Fruit fly (Drosophila melanogaster) whole organism, embryonic: Measurements from ENCODE around the gene GstD7.

Experiments used
- ATbp ChIP-seq: fragments of 200-800 bp; sonication (Bioruptor generic); optimal IDR thresholded peaks from 2 replicates; lab custom pipeline; 2017; ENCODE audit warnings: missing biosample characterization, mild to moderate bottlenecking, missing genetic modification characterization, missing genetic modification reagents
- CG10274 ChIP-seq: fragments of 200-800 bp; sonication (Bioruptor generic); optimal IDR thresholded peaks from 3 replicates; lab custom pipeline; 2017; ENCODE audit warnings: missing biosample characterization, mild to moderate bottlenecking, missing genetic modification characterization
- CG10366 ChIP-seq: fragments of 200-800 bp; sonication (Bioruptor generic); IDR thresholded peaks from 2 replicates; pipeline ENCODE4 v1.3.6; 2022; ENCODE audit warnings: missing biosample characterization, missing genetic modification characterization
- CG10654 ChIP-seq: fragments of 200-800 bp; sonication (Bioruptor generic); optimal IDR thresholded peaks from 2 replicates; lab custom pipeline; 2016; ENCODE audit warnings: missing biosample characterization, missing genetic modification characterization
- CG11695 ChIP-seq: fragments of 200-800 bp; sonication (Bioruptor generic); IDR thresholded peaks from 3 replicates; pipeline ENCODE4 v1.3.6; 2022; ENCODE audit warnings: missing biosample characterization, missing genetic modification characterization
- CG12071 ChIP-seq: fragments of 200-800 bp; sonication (Bioruptor generic); optimal IDR thresholded peaks from 3 replicates; lab custom pipeline; 2018; ENCODE audit warnings: missing biosample characterization, mild to moderate bottlenecking, missing genetic modification characterization
- CG12219 ChIP-seq: fragments of 200-800 bp; sonication (Bioruptor generic); optimal IDR thresholded peaks from 3 replicates; lab custom pipeline; 2018; ENCODE audit warnings: missing biosample characterization, mild to moderate bottlenecking, missing genetic modification characterization
- CG15011 ChIP-seq: fragments of 200-800 bp; sonication (Bioruptor generic); optimal IDR thresholded peaks from 3 replicates; lab custom pipeline; 2018; ENCODE audit warnings: missing biosample characterization, mild to moderate bottlenecking, missing genetic modification characterization
- CG15073 ChIP-seq: fragments of 200-800 bp; sonication (Bioruptor generic); optimal IDR thresholded peaks from 2 replicates; lab custom pipeline; 2016; ENCODE audit warnings: missing biosample characterization, missing genetic modification characterization
- CG15601 ChIP-seq: fragments of 200-800 bp; sonication (Bioruptor generic); optimal IDR thresholded peaks from 3 replicates; lab custom pipeline; 2019; ENCODE audit warnings: missing biosample characterization, mild to moderate bottlenecking, missing genetic modification characterization, moderate library complexity
- CG18599 ChIP-seq: fragments of 200-800 bp; sonication (Bioruptor generic); optimal IDR thresholded peaks from 3 replicates; lab custom pipeline; 2017; ENCODE audit warnings: missing biosample characterization, missing genetic modification characterization, mild to moderate bottlenecking, moderate library complexity, missing genetic modification reagents
- CG2116 ChIP-seq: fragments of 200-800 bp; sonication (Bioruptor generic); optimal IDR thresholded peaks from 3 replicates; lab custom pipeline; 2018; ENCODE audit warnings: missing biosample characterization, mild to moderate bottlenecking, missing genetic modification characterization
- CG2129 ChIP-seq: fragments of 200-800 bp; sonication (Bioruptor generic); IDR thresholded peaks from 2 replicates; pipeline ENCODE4 v1.3.6; 2022; ENCODE audit warnings: missing biosample characterization, missing genetic modification characterization; ENCODE audit not compliant: partially characterized antibody
- CG2202 ChIP-seq: fragments of 200-800 bp; sonication (Bioruptor generic); optimal IDR thresholded peaks from 2 replicates; lab custom pipeline; 2018; ENCODE audit warnings: missing biosample characterization, mild to moderate bottlenecking, missing genetic modification characterization
- CG2712 ChIP-seq: fragments of 200-800 bp; optimal IDR thresholded peaks from 3 replicates; lab custom pipeline; 2019; ENCODE audit warnings: missing biosample characterization, mild to moderate bottlenecking, missing genetic modification characterization, moderate library complexity
- CG2889 ChIP-seq: fragments of 200-800 bp; sonication (Bioruptor generic); IDR thresholded peaks from 3 replicates; pipeline ENCODE4 v1.3.6; 2022; ENCODE audit warnings: missing biosample characterization, missing genetic modification characterization
- CG3407 ChIP-seq: fragments of 200-800 bp; sonication (Bioruptor generic); optimal IDR thresholded peaks from 2 replicates; lab custom pipeline; 2018; ENCODE audit warnings: missing biosample characterization, mild to moderate bottlenecking, missing genetic modification characterization
- CG4360 ChIP-seq: fragments of 200-800 bp; sonication (Bioruptor generic); IDR thresholded peaks from 2 replicates; pipeline ENCODE4 v1.3.6; 2022; ENCODE audit warnings: missing biosample characterization, missing genetic modification characterization
- CG4617 ChIP-seq: fragments of 200-800 bp; sonication (Bioruptor generic); optimal IDR thresholded peaks from 3 replicates; lab custom pipeline; 2016; ENCODE audit warnings: missing biosample characterization, missing genetic modification characterization, borderline replicate concordance
- CG4820 ChIP-seq: fragments of 200-800 bp; sonication (Bioruptor generic); optimal IDR thresholded peaks from 3 replicates; lab custom pipeline; 2016; ENCODE audit warnings: missing biosample characterization, missing genetic modification characterization
- CG6689 ChIP-seq: fragments of 200-800 bp; sonication (Bioruptor generic); IDR thresholded peaks from 2 replicates; pipeline ENCODE4 v1.3.6; 2022; ENCODE audit warnings: missing biosample characterization, missing genetic modification characterization
- CG9797 ChIP-seq: fragments of 200-800 bp; sonication (Bioruptor generic); optimal IDR thresholded peaks from 3 replicates; lab custom pipeline; 2018; ENCODE audit warnings: missing biosample characterization, mild to moderate bottlenecking, missing genetic modification characterization
- Dad ChIP-seq: fragments of 200-800 bp; sonication (Bioruptor generic); optimal IDR thresholded peaks from 3 replicates; lab custom pipeline; 2016; ENCODE audit warnings: missing biosample characterization, missing genetic modification characterization
- Deaf1 ChIP-seq: fragments of 200-800 bp; optimal IDR thresholded peaks from 3 replicates; lab custom pipeline; 2019; ENCODE audit warnings: missing biosample characterization, mild to moderate bottlenecking, missing genetic modification characterization, moderate library complexity
- GATAe ChIP-seq: fragments of 200-800 bp; sonication (Bioruptor generic); conservative IDR thresholded peaks from 2 replicates; pipeline ENCODE4 v1.3.6; 2022; ENCODE audit warnings: missing biosample characterization, missing genetic modification characterization
- Gsc ChIP-seq: fragments of 200-800 bp; sonication (Bioruptor generic); IDR thresholded peaks from 2 replicates; pipeline ENCODE4 v1.3.6; 2022; ENCODE audit warnings: missing biosample characterization, missing genetic modification characterization
- Hr78 ChIP-seq, 2 experiments: fragments of 200-800 bp in 1 of 2; fragments of >200 bp in 1 of 2; sonication (Bioruptor generic) in 1 of 2; optimal IDR thresholded peaks; 2 replicates each; lab custom pipeline; 2017 to 2019; ENCODE audit warnings: missing biosample characterization in 2 of 2, missing genetic modification characterization in 2 of 2, mild to moderate bottlenecking in 1 of 2, moderate library complexity in 1 of 2
- Jarid2 ChIP-seq: fragments of 200-800 bp; sonication (Bioruptor generic); optimal IDR thresholded peaks from 3 replicates; lab custom pipeline; 2017; ENCODE audit warnings: mild to moderate bottlenecking, missing biosample characterization, missing genetic modification reagents, missing genetic modification characterization
- NFAT ChIP-seq: fragments of 200-800 bp; sonication (Bioruptor generic); IDR thresholded peaks from 2 replicates; pipeline ENCODE4 v1.3.6; 2022; ENCODE audit warnings: missing biosample characterization, missing genetic modification characterization
- Optix ChIP-seq: fragments of 200-800 bp; sonication (Bioruptor generic); IDR thresholded peaks from 3 replicates; pipeline ENCODE4 v1.3.6; 2022; ENCODE audit warnings: missing biosample characterization, missing genetic modification characterization
- Pdp1 ChIP-seq, 2 experiments: fragments of 200-800 bp; sonication (Bioruptor generic); optimal IDR thresholded peaks; 3 replicates each; lab custom pipeline; 2016; ENCODE audit warnings: missing biosample characterization in 2 of 2, missing genetic modification characterization in 2 of 2, mild to moderate bottlenecking in 1 of 2, moderate library complexity in 1 of 2
- Rfx ChIP-seq: fragments of 200-800 bp; sonication (Bioruptor generic); IDR thresholded peaks from 2 replicates; pipeline ENCODE4 v1.3.6; 2022; ENCODE audit warnings: missing biosample characterization, missing genetic modification characterization
- Side ChIP-seq: fragments of 200-800 bp; sonication (Bioruptor generic); optimal IDR thresholded peaks from 2 replicates; lab custom pipeline; 2016; ENCODE audit warnings: missing biosample characterization, missing genetic modification characterization
- Xrp1 ChIP-seq: fragments of 200-800 bp; sonication (Bioruptor generic); IDR thresholded peaks from 2 replicates; pipeline ENCODE4 v1.3.6; 2022; ENCODE audit warnings: missing biosample characterization, missing genetic modification characterization
- ab ChIP-seq: fragments of 200-800 bp; sonication (Bioruptor generic); optimal IDR thresholded peaks from 2 replicates; lab custom pipeline; 2016; ENCODE audit warnings: missing biosample characterization, missing genetic modification characterization
- btn ChIP-seq: fragments of 200-800 bp; sonication (Bioruptor generic); optimal IDR thresholded peaks from 2 replicates; lab custom pipeline; 2016; ENCODE audit warnings: missing biosample characterization, missing genetic modification characterization
- cad ChIP-seq: fragments of >200 bp; optimal IDR thresholded peaks from 2 replicates; lab custom pipeline; 2017; ENCODE audit warnings: missing biosample characterization, missing genetic modification characterization
- cas ChIP-seq: fragments of 200-800 bp; sonication (Bioruptor generic); IDR thresholded peaks from 2 replicates; pipeline ENCODE4 v1.3.6; 2022; ENCODE audit warnings: missing biosample characterization, missing genetic modification characterization
- crc ChIP-seq: fragments of 200-800 bp; sonication (Bioruptor generic); optimal IDR thresholded peaks from 2 replicates; lab custom pipeline; 2016; ENCODE audit warnings: missing biosample characterization, missing genetic modification characterization
- croc ChIP-seq: fragments of 200-800 bp; sonication (Bioruptor generic); conservative IDR thresholded peaks from 3 replicates; pipeline ENCODE4 v1.3.6; 2022; ENCODE audit warnings: missing biosample characterization, missing genetic modification characterization
- crp ChIP-seq, 2 experiments: fragments of 200-800 bp; sonication (Bioruptor generic); optimal IDR thresholded peaks; 2 replicates in 1 of 2; 3 replicates in 1 of 2; lab custom pipeline; 2017; ENCODE audit warnings: missing biosample characterization in 2 of 2, missing genetic modification characterization in 2 of 2, mild to moderate bottlenecking in 1 of 2, moderate library complexity in 1 of 2
- disco-r ChIP-seq: fragments of 200-800 bp; sonication (Bioruptor generic); optimal IDR thresholded peaks from 2 replicates; lab custom pipeline; 2016; ENCODE audit warnings: missing biosample characterization, missing genetic modification characterization
- ftz-f1 ChIP-seq: fragments of 200-800 bp; sonication (Bioruptor generic); optimal IDR thresholded peaks from 2 replicates; lab custom pipeline; 2016; ENCODE audit warnings: missing biosample characterization, missing genetic modification characterization
- lbe ChIP-seq: fragments of 200-800 bp; sonication (Bioruptor generic); optimal IDR thresholded peaks from 2 replicates; lab custom pipeline; 2016; ENCODE audit warnings: missing biosample characterization, mild to moderate bottlenecking, missing genetic modification characterization
- nom ChIP-seq: fragments of 200-800 bp; sonication (Bioruptor generic); optimal IDR thresholded peaks from 2 replicates; lab custom pipeline; 2017; ENCODE audit warnings: missing biosample characterization, missing genetic modification characterization, mild to moderate bottlenecking, moderate library complexity, missing genetic modification reagents
- pho ChIP-seq: fragments of 200-800 bp; sonication (Bioruptor generic); optimal IDR thresholded peaks from 2 replicates; lab custom pipeline; 2016; ENCODE audit warnings: missing biosample characterization, missing genetic modification characterization
- scrt ChIP-seq: fragments of 200-800 bp; sonication (Bioruptor generic); optimal IDR thresholded peaks from 2 replicates; lab custom pipeline; 2018; ENCODE audit warnings: missing biosample characterization, mild to moderate bottlenecking, missing genetic modification characterization, moderate library complexity
- toy ChIP-seq: fragments of 200-800 bp; sonication (Bioruptor generic); IDR thresholded peaks from 2 replicates; pipeline ENCODE4 v1.3.6; 2022; ENCODE audit warnings: missing biosample characterization, missing genetic modification characterization
- unc-4 ChIP-seq: fragments of 200-800 bp; sonication (Bioruptor generic); IDR thresholded peaks from 2 replicates; pipeline ENCODE4 v1.3.6; 2022; ENCODE audit warnings: missing biosample characterization, missing genetic modification characterization; ENCODE audit not compliant: partially characterized antibody
- unpg ChIP-seq: fragments of 200-800 bp; sonication (Bioruptor generic); optimal IDR thresholded peaks from 3 replicates; lab custom pipeline; 2018; ENCODE audit warnings: missing biosample characterization, mild to moderate bottlenecking, missing genetic modification characterization, moderate library complexity
- usp ChIP-seq: fragments of >200 bp; optimal IDR thresholded peaks from 2 replicates; lab custom pipeline; 2017; ENCODE audit warnings: missing biosample characterization, missing genetic modification characterization
- vvl ChIP-seq: fragments of 200-800 bp; sonication (Bioruptor generic); IDR thresholded peaks from 2 replicates; pipeline ENCODE4 v1.3.6; 2022; ENCODE audit warnings: missing biosample characterization, missing genetic modification characterization

GstD7 gene

DNA sequence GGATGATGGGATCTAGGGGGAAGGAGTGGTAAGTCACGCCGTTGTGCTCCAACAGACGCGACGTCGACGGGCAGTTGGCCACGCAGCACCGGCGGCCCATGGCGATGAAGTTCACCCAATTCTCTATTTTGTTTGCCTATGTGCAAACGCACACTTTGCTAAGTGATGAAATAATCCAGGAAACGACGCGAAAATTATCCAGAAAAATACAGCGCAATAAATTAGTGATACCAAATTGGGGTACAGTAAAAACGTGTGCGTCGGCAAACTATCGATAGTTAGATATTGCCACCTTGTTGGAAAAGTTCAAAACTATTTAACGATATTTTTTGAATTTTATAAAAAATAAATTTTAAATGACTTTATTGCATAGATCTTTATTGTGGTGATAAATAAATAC lies 22.3 kb upstream of the GstD7 start, which contains the start of gene MBD-R2 (continued):
- TF ChIP-seq CG4617, result peak; percentile 94
- TF ChIP-seq nom, result no peak
- peak; percentile 38 for TF ChIP-seq CG2712
- no peak for TF ChIP-seq ab (GFP tag; lab: Kevin White, UChicago)
- no peak for TF ChIP-seq Gsc (GFP tag; lab: Robert Waterston, UW)
- TF ChIP-seq usp (GFP tag; lab: Kevin White, UChicago), result no peak
- TF ChIP-seq ATbp (GFP tag; lab: Kevin White, UChicago), result no peak
- TF ChIP-seq Hr78 (GFP tag; optimal IDR thresholded peaks at IDR 0.05; lab: Kevin White, UChicago), result no peak
- TF ChIP-seq GATAe (GFP tag; lab: Robert Waterston, UW), result no peak
- no peak for TF ChIP-seq NFAT (GFP tag; lab: Robert Waterston, UW)
- peak; percentile 60 for TF ChIP-seq CG9797 (GFP tag; lab: Kevin White, UChicago)
- TF ChIP-seq CG18599 (GFP tag; lab: Kevin White, UChicago), result no peak
- TF ChIP-seq scrt, result no peak
- TF ChIP-seq CG11695 (GFP tag; lab: Robert Waterston, UW), result no peak
- TF ChIP-seq CG2202, result no peak
- TF ChIP-seq croc, result no peak
- no peak for TF ChIP-seq CG12071 (GFP tag; lab: Kevin White, UChicago)
- no peak for TF ChIP-seq CG6689 (GFP tag; lab: Robert Waterston, UW)
- TF ChIP-seq crp (GFP tag; optimal IDR thresholded peaks at IDR 0.05; lab: Kevin White, UChicago), result no peak
- TF ChIP-seq ftz-f1 (GFP tag; lab: Kevin White, UChicago), result no peak
- no peak for TF ChIP-seq disco-r (GFP tag; lab: Kevin White, UChicago)
- TF ChIP-seq CG10366 (GFP tag; lab: Robert Waterston, UW), result no peak
- TF ChIP-seq CG3407 (GFP tag; lab: Kevin White, UChicago), result no peak
- TF ChIP-seq CG10274, result no peak
- no peak for TF ChIP-seq cas (GFP tag; lab: Robert Waterston, UW)
- no peak for TF ChIP-seq Jarid2 (GFP tag; lab: Kevin White, UChicago)
- TF ChIP-seq CG4820 (GFP tag; lab: Kevin White, UChicago), result no peak
- TF ChIP-seq CG15073, result no peak
- no peak for TF ChIP-seq CG12219 (GFP tag; lab: Kevin White, UChicago)
- no peak for TF ChIP-seq CG15601 (tag; lab: Kevin White, UChicago)
- TF ChIP-seq Deaf1 (tag; lab: Kevin White, UChicago), result no peak
- peak; percentile 9 for TF ChIP-seq lbe (GFP tag; lab: Kevin White, UChicago)
- no peak for TF ChIP-seq Side (GFP tag; lab: Kevin White, UChicago)
- peak; percentile 60 for TF ChIP-seq CG2116 (GFP tag; lab: Kevin White, UChicago)
- 0 out of 2 replicates have a peak, but pooled peaks have one; percentile 16 for TF ChIP-seq Xrp1 (GFP tag; lab: Robert Waterston, UW)
- no peak for TF ChIP-seq Optix (GFP tag; lab: Robert Waterston, UW)
- peak; percentile 15; the same call in 1 of the 2 replicates for TF ChIP-seq vvl
- TF ChIP-seq CG2129 (GFP tag; lab: Robert Waterston, UW), result peak; percentile 51
- TF ChIP-seq CG10654 (GFP tag; lab: Kevin White, UChicago), result no peak
- TF ChIP-seq Dad, result no peak
- no peak for TF ChIP-seq cad (GFP tag; lab: Kevin White, UChicago)
- no peak for TF ChIP-seq Rfx (GFP tag; lab: Robert Waterston, UW)
- TF ChIP-seq crc, result no peak
- TF ChIP-seq toy (GFP tag; lab: Robert Waterston, UW), result no peak
- TF ChIP-seq CG4360 (GFP tag; lab: Robert Waterston, UW), result no peak
- TF ChIP-seq btn (GFP tag; lab: Kevin White, UChicago), result no peak
- TF ChIP-seq unc-4 (GFP tag; lab: Robert Waterston, UW), result peak; percentile 80
- TF ChIP-seq pho, result no peak
- no peak for TF ChIP-seq CG15011
- no peak for TF ChIP-seq unpg
- peak in 1 of 2 experiments; percentile 21 for TF ChIP-seq Pdp1 (GFP tag; optimal IDR thresholded peaks at IDR 0.05; lab: Kevin White, UChicago)
- TF ChIP-seq CG2889 (GFP tag; lab: Robert Waterston, UW), result no peak
